Worm (Caenorhabditis elegans) whole organism, young adult: Measurements from ENCODE around the gene C03B1.5.

Source experiments
- B0035.1 ChIP-seq: sonication (generic microtip); optimal IDR thresholded peaks from 2 replicates; lab custom pipeline; 2016; ENCODE audit warnings: missing genetic modification characterization, mild to moderate bottlenecking, missing compliant biosample characterization, missing genotype, missing genetic modification reagents
- B0261.1 ChIP-seq: sonication (generic microtip); optimal IDR thresholded peaks from 2 replicates; lab custom pipeline; 2016; ENCODE audit warnings: mild to moderate bottlenecking, missing genetic modification characterization, moderate library complexity, missing compliant biosample characterization
- F33H1.4 ChIP-seq: fragments of 200-800 bp; sonication (Bioruptor generic); IDR thresholded peaks from 2 replicates; pipeline ENCODE4 v1.3.6; 2022; ENCODE audit warnings: missing genetic modification reagents, missing genetic modification characterization, missing compliant biosample characterization
- F55B11.4 ChIP-seq: sonication (generic microtip); optimal IDR thresholded peaks from 2 replicates; lab custom pipeline; 2016; ENCODE audit warnings: missing compliant biosample characterization, missing genetic modification characterization, borderline replicate concordance; ENCODE audit not compliant: insufficient read depth
- F57A8.1 ChIP-seq: fragments of 200-800 bp; sonication (Bioruptor generic); optimal IDR thresholded peaks from 2 replicates; lab custom pipeline; 2018; ENCODE audit warnings: mild to moderate bottlenecking, missing genetic modification characterization, moderate library complexity, missing compliant biosample characterization
- Y67H2A.10 ChIP-seq: fragments of 200-800 bp; sonication (Bioruptor generic); conservative IDR thresholded peaks from 2 replicates; pipeline ENCODE4 v1.3.6; 2022; ENCODE audit warnings: missing genetic modification reagents, missing genetic modification characterization, missing compliant biosample characterization
- ZK185.1 ChIP-seq: sonication (generic microtip); optimal IDR thresholded peaks from 2 replicates; lab custom pipeline; 2016; ENCODE audit warnings: mild to moderate bottlenecking, missing genetic modification characterization, missing compliant biosample characterization; ENCODE audit not compliant: poor library complexity, severe bottlenecking
- aptf-2 ChIP-seq: fragments of 200-800 bp; sonication (Bioruptor generic); conservative IDR thresholded peaks from 2 replicates; pipeline ENCODE4 v1.3.6; 2022; ENCODE audit warnings: missing genetic modification reagents, missing genetic modification characterization, missing compliant biosample characterization
- attf-3 ChIP-seq: fragments of 200-800 bp; sonication (Bioruptor generic); conservative IDR thresholded peaks from 2 replicates; pipeline ENCODE4 v1.3.6; 2022; ENCODE audit warnings: missing genetic modification reagents, missing genetic modification characterization, missing compliant biosample characterization
- attf-5 ChIP-seq: fragments of 200-800 bp; sonication (Bioruptor generic); optimal IDR thresholded peaks from 2 replicates; lab custom pipeline; 2018; ENCODE audit warnings: mild to moderate bottlenecking, missing genetic modification characterization, missing compliant biosample characterization
- bed-1 ChIP-seq: fragments of 200-800 bp; sonication (Bioruptor generic); IDR thresholded peaks from 2 replicates; pipeline ENCODE4 v1.3.6; 2022; ENCODE audit warnings: missing genetic modification reagents, missing genetic modification characterization, missing compliant biosample characterization
- cebp-2 ChIP-seq: fragments of 200-800 bp; sonication (Bioruptor generic); IDR thresholded peaks from 2 replicates; pipeline ENCODE4 v1.3.6; 2022; ENCODE audit warnings: missing genetic modification characterization, missing compliant biosample characterization
- ceh-79 ChIP-seq: sonication (generic microtip); optimal IDR thresholded peaks from 2 replicates; lab custom pipeline; 2017; ENCODE audit warnings: mild to moderate bottlenecking, missing genetic modification characterization, missing compliant biosample characterization
- dox-1 ChIP-seq: fragments of 200-800 bp; sonication (Bioruptor generic); IDR thresholded peaks from 2 replicates; pipeline ENCODE4 v1.3.6; 2022; ENCODE audit warnings: missing genetic modification reagents, missing genetic modification characterization, missing compliant biosample characterization
- fkh-3 ChIP-seq: sonication (generic microtip); optimal IDR thresholded peaks from 2 replicates; lab custom pipeline; 2016; ENCODE audit warnings: mild to moderate bottlenecking, missing genetic modification characterization, missing compliant biosample characterization
- gei-17 ChIP-seq: fragments of 200-800 bp; sonication (Bioruptor generic); optimal IDR thresholded peaks from 2 replicates; lab custom pipeline; 2018; ENCODE audit warnings: mild to moderate bottlenecking, missing genetic modification characterization, missing compliant biosample characterization
- hlh-12 ChIP-seq: sonication (generic microtip); optimal IDR thresholded peaks from 2 replicates; lab custom pipeline; 2016; ENCODE audit warnings: missing genetic modification characterization, missing compliant biosample characterization
- hlh-26 ChIP-seq: fragments of 200-800 bp; sonication (Bioruptor generic); conservative IDR thresholded peaks from 2 replicates; pipeline ENCODE4 v1.3.6; 2022; ENCODE audit warnings: missing genetic modification reagents, missing genetic modification characterization, missing compliant biosample characterization
- lag-1 ChIP-seq: fragments of 200-800 bp; sonication (Bioruptor generic); IDR thresholded peaks from 2 replicates; pipeline ENCODE4 v1.3.6; 2022; ENCODE audit warnings: missing genetic modification reagents, missing genetic modification characterization, missing compliant biosample characterization
- lin-26 ChIP-seq: fragments of 200-800 bp; sonication (Bioruptor generic); IDR thresholded peaks from 2 replicates; pipeline ENCODE4 v1.3.6; 2022; ENCODE audit warnings: missing genetic modification reagents, missing genetic modification characterization, missing compliant biosample characterization
- lsl-1 ChIP-seq: fragments of 200-800 bp; sonication (Bioruptor generic); optimal IDR thresholded peaks from 2 replicates; lab custom pipeline; 2018; ENCODE audit warnings: mild to moderate bottlenecking, missing genetic modification characterization, moderate library complexity, missing compliant biosample characterization
- lsy-27 ChIP-seq: sonication (generic microtip); optimal IDR thresholded peaks from 2 replicates; lab custom pipeline; 2017; ENCODE audit warnings: missing genetic modification characterization, mild to moderate bottlenecking, missing compliant biosample characterization, antibody characterized with exemption, missing genotype, borderline replicate concordance; ENCODE audit not compliant: insufficient read depth
- madf-3 ChIP-seq: fragments of 200-800 bp; sonication (Bioruptor generic); IDR thresholded peaks from 2 replicates; pipeline ENCODE4 v1.3.6; 2022; ENCODE audit warnings: missing genetic modification reagents, missing genetic modification characterization, missing compliant biosample characterization
- mcd-1 ChIP-seq: fragments of 200-800 bp; sonication (Bioruptor generic); IDR thresholded peaks from 2 replicates; pipeline ENCODE4 v1.3.6; 2022; ENCODE audit warnings: missing genetic modification reagents, missing genetic modification characterization, missing compliant biosample characterization
- mes-4 ChIP-seq: sonication (generic microtip); optimal IDR thresholded peaks from 2 replicates; lab custom pipeline; 2016; ENCODE audit warnings: missing genotype, missing genetic modification characterization, missing compliant biosample characterization
- nfya-2 ChIP-seq: fragments of 200-800 bp; sonication (Bioruptor generic); IDR thresholded peaks from 2 replicates; pipeline ENCODE4 v1.3.6; 2022; ENCODE audit warnings: missing genetic modification reagents, missing genetic modification characterization, missing compliant biosample characterization
- nfyb-1 ChIP-seq: fragments of 200-800 bp; sonication (Bioruptor generic); IDR thresholded peaks from 2 replicates; pipeline ENCODE4 v1.3.6; 2022; ENCODE audit warnings: missing genetic modification reagents, missing genetic modification characterization, missing compliant biosample characterization
- nhr-120 ChIP-seq: fragments of 200-800 bp; sonication (Bioruptor generic); IDR thresholded peaks from 2 replicates; pipeline ENCODE4 v1.3.6; 2022; ENCODE audit warnings: missing genetic modification characterization, missing compliant biosample characterization
- rcor-1 ChIP-seq: fragments of 200-800 bp; sonication (Bioruptor generic); IDR thresholded peaks from 2 replicates; pipeline ENCODE4 v1.3.6; 2022; ENCODE audit warnings: missing genetic modification reagents, missing genetic modification characterization, missing compliant biosample characterization
- repo-1 ChIP-seq: sonication (generic microtip); optimal IDR thresholded peaks from 2 replicates; lab custom pipeline; 2017; ENCODE audit warnings: mild to moderate bottlenecking, missing genetic modification characterization, missing compliant biosample characterization
- sea-2 ChIP-seq: fragments of 200-800 bp; sonication (Bioruptor generic); IDR thresholded peaks from 2 replicates; pipeline ENCODE4 v1.3.6; 2022; ENCODE audit warnings: missing genetic modification characterization, missing compliant biosample characterization
- snpc-1.1 ChIP-seq: sonication (generic microtip); optimal IDR thresholded peaks from 2 replicates; lab custom pipeline; 2017; ENCODE audit warnings: missing genetic modification characterization, mild to moderate bottlenecking, missing compliant biosample characterization, antibody characterized with exemption, moderate library complexity, missing genotype, missing genetic modification reagents; ENCODE audit not compliant: insufficient read depth
- snpc-1.3 ChIP-seq: sonication (generic microtip); optimal IDR thresholded peaks from 2 replicates; lab custom pipeline; 2017; ENCODE audit warnings: missing genetic modification characterization, mild to moderate bottlenecking, missing compliant biosample characterization, antibody characterized with exemption, moderate library complexity, missing genotype, missing genetic modification reagents; ENCODE audit not compliant: insufficient read depth
- snpc-4 ChIP-seq, 5 experiments: fragments of 150-350 bp in 1 of 5; sonication (generic microtip) in 4 of 5; optimal IDR thresholded peaks; 2 replicates each; lab custom pipeline; 2014 to 2018; ENCODE audit warnings: missing genetic modification characterization in 5 of 5, missing biosample characterization in 3 of 5, antibody characterized with exemption in 2 of 5, mild to moderate bottlenecking in 2 of 5, missing compliant biosample characterization in 2 of 5, missing genotype in 2 of 5, moderate library complexity in 2 of 5, missing genetic modification reagents in 1 of 5
- sptf-2 ChIP-seq: fragments of 200-800 bp; sonication (Bioruptor generic); optimal IDR thresholded peaks from 2 replicates; lab custom pipeline; 2018; ENCODE audit warnings: mild to moderate bottlenecking, missing genetic modification characterization, missing compliant biosample characterization
- unc-130 ChIP-seq: sonication (generic microtip); optimal IDR thresholded peaks from 2 replicates; lab custom pipeline; 2016; ENCODE audit warnings: missing genetic modification reagents, missing genetic modification characterization, missing compliant biosample characterization

Gene C03B1.5

DNA sequence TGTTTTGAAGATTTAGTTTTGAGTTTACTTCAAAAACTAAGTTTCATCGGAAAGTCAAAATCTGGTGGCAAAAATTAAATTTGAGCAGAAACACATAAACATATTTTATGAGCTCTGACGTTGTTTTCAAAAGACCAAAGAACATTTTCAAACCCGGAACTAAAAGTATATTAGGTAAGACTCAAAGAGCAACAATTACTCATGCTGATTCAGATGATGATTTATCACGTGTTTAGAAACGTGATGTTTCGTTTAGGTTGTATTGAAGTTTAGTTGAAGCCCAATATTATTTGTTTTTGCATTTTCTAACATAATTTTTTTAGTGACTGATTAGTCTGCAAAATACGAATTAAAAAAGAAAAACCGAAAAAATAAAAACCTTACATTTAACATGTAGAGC is 1.6 kb upstream of the C03B1.5 start:
- TF ChIP-seq gei-17 (GFP tag; lab: Kevin White, UChicago) (no peak), fkh-3 (tag; lab: Kevin White, UChicago) (no peak), madf-3 (GFP tag; lab: Robert Waterston, UW) (no peak), cebp-2 (GFP tag; lab: Robert Waterston, UW) (no peak), F55B11.4 (tag; lab: Kevin White, UChicago) (no peak), lsl-1 (no peak), B0261.1 (tag; lab: Kevin White, UChicago) (no peak), attf-3 (no peak), snpc-4 (GFP tag; optimal IDR thresholded peaks at IDR 0.05; lab: Kevin White, UChicago) (no peak), snpc-4 (tag; optimal IDR thresholded peaks at IDR 0.05; lab: Kevin White, UChicago) (no peak), mes-4 (no peak), rcor-1 (GFP tag; lab: Robert Waterston, UW) (no peak), sptf-2 (GFP tag; lab: Kevin White, UChicago) (no peak), dox-1 (GFP tag; lab: Robert Waterston, UW) (no peak), nhr-120 (GFP tag; lab: Robert Waterston, UW) (no peak), lin-26 (GFP tag; lab: Robert Waterston, UW) (no peak), hlh-12 (tag; lab: Kevin White, UChicago) (no peak), hlh-26 (GFP tag; lab: Robert Waterston, UW) (no peak), Y67H2A.10 (GFP tag; lab: Robert Waterston, UW) (no peak)

DNA sequence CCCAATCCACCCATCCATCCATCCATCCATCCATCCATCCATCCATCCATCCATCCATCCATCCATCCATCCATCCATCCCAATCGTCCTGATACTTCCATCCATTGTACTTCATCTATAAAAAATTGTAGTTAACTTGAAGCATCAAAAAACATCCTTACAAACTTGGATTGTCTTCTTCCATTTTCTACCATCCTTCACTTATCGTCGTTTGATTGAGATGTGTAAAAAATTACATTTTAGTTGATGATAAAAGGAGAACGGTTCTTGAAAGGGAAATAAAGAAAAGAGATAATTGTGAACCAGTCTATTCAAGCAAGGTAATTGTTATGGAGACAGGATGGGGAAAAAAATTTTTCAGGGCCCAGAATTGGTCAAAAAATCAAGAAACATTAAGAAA is 2.4 kb downstream of the C03B1.5 start, which contains the start of gene C03B1.10:
Gene C03B1.10 (minus strand): TSS at position 101 of the 400 bp plus-strand sequence.
- TF ChIP-seq mcd-1 (GFP tag; lab: Robert Waterston, UW) (no peak), nfyb-1 (no peak), lsy-27 (tag; lab: Kevin White, UChicago) (no peak), sea-2 (GFP tag; lab: Robert Waterston, UW) (no peak), Y67H2A.10 (GFP tag; lab: Robert Waterston, UW) (no peak), sptf-2 (GFP tag; lab: Kevin White, UChicago) (no peak), unc-130 (GFP tag; lab: Kevin White, UChicago) (no peak), F33H1.4 (GFP tag; lab: Robert Waterston, UW) (no peak), lag-1 (GFP tag; lab: Robert Waterston, UW) (no peak)
- TF ChIP-seq, all 124 proteins: peak for 0

DNA sequence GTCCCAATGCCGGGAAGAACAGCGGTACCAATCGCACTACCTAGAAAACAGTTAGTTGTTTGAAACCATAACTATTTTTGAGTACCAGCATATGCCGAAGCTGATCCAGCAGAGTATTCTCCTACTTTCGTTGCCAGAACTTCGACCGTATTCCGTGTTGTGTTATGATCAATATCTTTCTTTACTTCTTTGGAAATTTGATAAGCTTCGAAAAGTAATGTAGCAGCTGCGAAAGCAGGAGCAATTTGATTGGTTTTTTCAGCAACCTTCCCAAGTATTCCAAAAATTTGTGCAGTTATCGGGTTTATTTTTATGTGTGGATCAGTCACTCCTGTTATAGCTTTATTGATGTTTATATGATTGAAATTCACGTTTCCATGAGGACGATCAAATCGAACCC is 4.7 kb downstream of the C03B1.5 start:
- TF ChIP-seq sptf-2 (GFP tag; lab: Kevin White, UChicago) = no peak
- no peak for TF ChIP-seq snpc-1.1 (tag; lab: Kevin White, UChicago)
- TF ChIP-seq F55B11.4 (tag; lab: Kevin White, UChicago) = no peak
- TF ChIP-seq ZK185.1 (tag; lab: Kevin White, UChicago) = no peak
- no peak for TF ChIP-seq nfya-2 (GFP tag; lab: Robert Waterston, UW)
- TF ChIP-seq F57A8.1 (GFP tag; lab: Kevin White, UChicago) = no peak
- TF ChIP-seq lsl-1 = no peak
- TF ChIP-seq B0035.1 (tag; lab: Kevin White, UChicago) = no peak
- no peak for TF ChIP-seq repo-1
- TF ChIP-seq aptf-2 (GFP tag; lab: Robert Waterston, UW) = no peak
- no peak for TF ChIP-seq attf-5
- TF ChIP-seq snpc-1.3 (tag; lab: Kevin White, UChicago) = no peak
- no peak for TF ChIP-seq rcor-1 (GFP tag; lab: Robert Waterston, UW)
- TF ChIP-seq ceh-79 (tag; lab: Kevin White, UChicago) = no peak
- no peak for TF ChIP-seq bed-1
